Fruit fly (Drosophila melanogaster) whole organism, pupa: ENCODE data around the gene CG9706.
A peak's percentile ranks its signal among the peaks of the same experiment; 100 is the strongest.

Experiments
- CG10348 ChIP-seq: fragments of 200-800 bp; sonication (Bioruptor generic); IDR thresholded peaks from 2 replicates; pipeline ENCODE4 v1.3.6; 2022; ENCODE audit warnings: missing biosample characterization, missing genetic modification characterization
- CG12605 ChIP-seq: fragments of 200-800 bp; sonication (Bioruptor generic); IDR thresholded peaks from 2 replicates; pipeline ENCODE4 v1.3.6; 2022; ENCODE audit warnings: missing biosample characterization, missing genetic modification characterization
- CG13204 ChIP-seq: fragments of 200-800 bp; sonication (Bioruptor generic); optimal IDR thresholded peaks from 2 replicates; lab custom pipeline; 2018; ENCODE audit warnings: missing biosample characterization, mild to moderate bottlenecking, missing genetic modification characterization, moderate library complexity
- CG14655 ChIP-seq: fragments of 200-800 bp; sonication (Bioruptor generic); optimal IDR thresholded peaks from 3 replicates; lab custom pipeline; 2017; ENCODE audit warnings: mild to moderate bottlenecking, missing biosample characterization, missing genetic modification reagents, missing genetic modification characterization
- CG15710 ChIP-seq: fragments of 200-800 bp; sonication (Bioruptor generic); optimal IDR thresholded peaks from 2 replicates; lab custom pipeline; 2018; ENCODE audit warnings: missing biosample characterization, mild to moderate bottlenecking, missing genetic modification characterization, moderate library complexity
- CG17806 ChIP-seq: fragments of 200-800 bp; sonication (Bioruptor generic); optimal IDR thresholded peaks from 2 replicates; lab custom pipeline; 2018; ENCODE audit warnings: missing biosample characterization, mild to moderate bottlenecking, missing genetic modification characterization, moderate library complexity
- CG32121 ChIP-seq: fragments of 200-800 bp; sonication (Bioruptor generic); IDR thresholded peaks from 2 replicates; pipeline ENCODE4 v1.3.6; 2022; ENCODE audit warnings: missing biosample characterization, missing genetic modification characterization
- CG34367 ChIP-seq: fragments of 200-800 bp; sonication (Bioruptor generic); optimal IDR thresholded peaks from 2 replicates; lab custom pipeline; 2018; ENCODE audit warnings: missing biosample characterization, mild to moderate bottlenecking, missing genetic modification characterization
- CG4496 ChIP-seq: fragments of 200-800 bp; sonication (Bioruptor generic); IDR thresholded peaks from 3 replicates; pipeline ENCODE4 v1.3.6; 2022; ENCODE audit warnings: missing biosample characterization, missing genetic modification characterization
- CG8159 ChIP-seq: fragments of 200-800 bp; sonication (Bioruptor generic); optimal IDR thresholded peaks from 3 replicates; lab custom pipeline; 2018; ENCODE audit warnings: missing biosample characterization, mild to moderate bottlenecking, missing genetic modification characterization, moderate library complexity
- CG8301 ChIP-seq: fragments of 200-800 bp; sonication (Bioruptor generic); optimal IDR thresholded peaks from 2 replicates; lab custom pipeline; 2018; ENCODE audit warnings: missing biosample characterization, mild to moderate bottlenecking, missing genetic modification characterization
- CG9948 ChIP-seq: fragments of 200-800 bp; sonication (Bioruptor generic); optimal IDR thresholded peaks from 2 replicates; lab custom pipeline; 2018; ENCODE audit warnings: missing biosample characterization, mild to moderate bottlenecking, missing genetic modification characterization, moderate library complexity
- D1 ChIP-seq: fragments of 200-800 bp; sonication (Bioruptor generic); optimal IDR thresholded peaks from 2 replicates; lab custom pipeline; 2018; ENCODE audit warnings: missing biosample characterization, mild to moderate bottlenecking, missing genetic modification characterization, moderate library complexity
- EcR ChIP-seq: fragments of 200-800 bp; sonication (Bioruptor generic); optimal IDR thresholded peaks from 3 replicates; lab custom pipeline; 2019; ENCODE audit warnings: missing biosample characterization, missing genetic modification characterization, mild to moderate bottlenecking, moderate library complexity, missing genetic modification reagents
- Ets98B ChIP-seq: fragments of 200-800 bp; sonication (Bioruptor generic); IDR thresholded peaks from 2 replicates; pipeline ENCODE4 v1.3.6; 2022; ENCODE audit warnings: missing biosample characterization, missing genetic modification characterization
- Pif1A ChIP-seq: fragments of 200-800 bp; sonication (Bioruptor generic); optimal IDR thresholded peaks from 3 replicates; lab custom pipeline; 2016; ENCODE audit warnings: missing biosample characterization, missing genetic modification characterization
- Pif1B ChIP-seq: fragments of 200-800 bp; sonication (Bioruptor generic); optimal IDR thresholded peaks from 3 replicates; lab custom pipeline; 2016; ENCODE audit warnings: missing biosample characterization, missing genetic modification characterization
- Snoo ChIP-seq: fragments of 200-800 bp; sonication (Bioruptor generic); optimal IDR thresholded peaks from 3 replicates; lab custom pipeline; 2017; ENCODE audit warnings: missing biosample characterization, mild to moderate bottlenecking, missing genetic modification characterization, inconsistent platforms
- fd96Ca ChIP-seq: fragments of 200-800 bp; sonication (Bioruptor generic); IDR thresholded peaks from 3 replicates; pipeline ENCODE4 v1.3.6; 2022; ENCODE audit warnings: missing biosample characterization, missing genetic modification characterization
- gl ChIP-seq: fragments of 200-800 bp; sonication (Bioruptor generic); optimal IDR thresholded peaks from 2 replicates; lab custom pipeline; 2018; ENCODE audit warnings: missing biosample characterization, mild to moderate bottlenecking, missing genetic modification characterization
- rn ChIP-seq: fragments of 200-800 bp; sonication (Bioruptor generic); IDR thresholded peaks from 2 replicates; pipeline ENCODE4 v1.3.6; 2022; ENCODE audit warnings: missing biosample characterization, missing genetic modification characterization

CG9706 gene

DNA sequence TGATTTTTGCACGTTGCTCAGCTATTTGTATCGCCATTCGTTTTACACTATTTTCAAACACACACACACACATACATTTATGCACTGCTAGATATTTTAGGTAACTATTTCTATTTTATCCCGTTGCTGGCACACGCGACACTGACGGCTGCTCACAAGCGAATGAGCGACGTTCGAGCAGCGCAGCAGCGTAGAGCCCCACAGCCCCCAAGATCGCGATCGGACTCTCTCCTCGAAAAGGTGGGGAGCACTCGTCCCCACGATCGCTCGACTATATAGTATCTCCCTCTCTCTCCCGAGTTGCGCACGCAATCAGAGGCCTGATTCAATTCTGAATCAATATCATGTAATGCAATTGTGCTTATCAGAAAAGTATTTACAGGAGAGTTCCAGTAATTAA, 17.2 kb downstream of the CG9706 start:
- TF ChIP-seq gl (peak; percentile 41), CG12605 (GFP tag; lab: Robert Waterston, UW) (peak; percentile 68), CG32121 (GFP tag; lab: Robert Waterston, UW) (peak; percentile 75), Ets98B (GFP tag; lab: Robert Waterston, UW) (peak; percentile 77), Pif1B (GFP tag; lab: Kevin White, UChicago) (peak; percentile 59), Snoo (tag; lab: Kevin White, UChicago) (peak; percentile 23), fd96Ca (GFP tag; lab: Robert Waterston, UW) (0 out of 3 replicates have a peak, but pooled peaks have one; percentile 6), Pif1A (GFP tag; lab: Kevin White, UChicago) (peak; percentile 41), EcR (GFP tag; lab: Kevin White, UChicago) (peak; percentile 27), CG15710 (tag; lab: Kevin White, UChicago) (no peak), D1 (tag; lab: Kevin White, UChicago) (no peak), CG10348 (GFP tag; lab: Robert Waterston, UW) (no peak), CG17806 (tag; lab: Kevin White, UChicago) (no peak), CG9948 (no peak), CG8301 (tag; lab: Kevin White, UChicago) (no peak), CG8159 (tag; lab: Kevin White, UChicago) (peak; percentile 9), CG14655 (GFP tag; lab: Kevin White, UChicago) (no peak), CG34367 (tag; lab: Kevin White, UChicago) (no peak), rn (no peak), CG13204 (GFP tag; lab: Kevin White, UChicago) (peak; percentile 50), CG4496 (GFP tag; lab: Robert Waterston, UW) (peak; percentile 77)

DNA sequence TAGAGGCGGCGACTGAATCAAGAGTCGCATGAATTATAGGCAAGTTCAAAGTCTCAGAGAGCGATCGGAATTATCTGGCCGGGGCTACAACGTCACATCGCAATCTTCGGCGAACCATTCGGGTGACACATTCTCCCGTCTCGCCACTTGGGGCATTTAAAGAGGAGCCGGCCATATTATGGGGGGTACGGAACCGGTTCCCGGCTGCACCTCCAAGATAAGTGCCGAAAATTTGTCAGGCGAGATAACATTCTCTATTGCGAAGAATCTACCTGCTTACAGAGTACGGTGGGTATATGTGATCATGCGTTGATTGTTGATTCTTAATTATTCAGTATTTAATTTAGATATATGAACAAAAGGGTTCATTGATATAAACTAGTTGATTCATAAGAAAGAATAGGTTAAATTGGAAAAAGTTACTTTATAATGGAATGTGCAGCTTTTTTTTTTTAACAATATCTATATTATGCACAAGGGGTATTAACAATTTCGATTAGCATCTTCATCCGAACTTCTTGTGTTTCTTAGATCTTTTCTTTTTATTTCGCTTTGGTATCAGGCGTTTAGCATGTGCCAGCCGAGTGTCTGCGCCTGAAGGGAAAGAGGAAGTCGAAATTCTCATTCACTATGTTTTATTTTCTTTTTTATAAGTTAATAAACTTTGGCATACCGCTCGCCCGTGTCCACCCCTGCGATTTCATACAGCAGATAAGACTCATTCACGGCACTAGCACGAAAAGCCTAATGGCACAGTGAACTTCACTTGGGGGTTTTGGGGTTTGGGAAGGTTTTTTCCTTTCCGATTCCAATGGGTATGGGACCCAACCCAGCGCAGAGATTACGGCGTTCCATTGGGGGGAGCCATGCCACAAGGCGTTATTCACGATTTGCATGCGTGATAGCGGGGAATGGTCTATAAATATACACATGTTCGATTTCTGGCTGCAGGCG, 19.0 kb downstream of the CG9706 start:
- TF ChIP-seq CG13204 (GFP tag; lab: Kevin White, UChicago) = peak; percentile 6
- TF ChIP-seq EcR (GFP tag; lab: Kevin White, UChicago) = peak; percentile 10
- no peak for TF ChIP-seq CG17806 (tag; lab: Kevin White, UChicago)
- TF ChIP-seq CG4496 (GFP tag; lab: Robert Waterston, UW) = peak; percentile 27; the same call in 1 of the 3 replicates
- TF ChIP-seq Snoo (tag; lab: Kevin White, UChicago) = peak; percentile 1
- no peak for TF ChIP-seq Pif1B (GFP tag; lab: Kevin White, UChicago)
- 0 out of 2 replicates have a peak, but pooled peaks have one; percentile 19 for TF ChIP-seq CG12605 (GFP tag; lab: Robert Waterston, UW)
- peak; percentile 46 for TF ChIP-seq gl
- peak; percentile 52 for TF ChIP-seq CG14655 (GFP tag; lab: Kevin White, UChicago)
- peak; percentile 51; the same call in 1 of the 2 replicates for TF ChIP-seq CG32121 (GFP tag; lab: Robert Waterston, UW)
- TF ChIP-seq CG34367 (tag; lab: Kevin White, UChicago) = peak; percentile 13
- TF ChIP-seq CG15710 (tag; lab: Kevin White, UChicago) = no peak
- no peak for TF ChIP-seq D1 (tag; lab: Kevin White, UChicago)
- peak; percentile 28 for TF ChIP-seq CG8301 (tag; lab: Kevin White, UChicago)

- TF ChIP-seq gl = peak; percentile 38
- peak; percentile 22 for TF ChIP-seq CG14655 (GFP tag; lab: Kevin White, UChicago)
- TF ChIP-seq CG12605 (GFP tag; lab: Robert Waterston, UW) = no peak
- no peak for TF ChIP-seq CG9948
- TF ChIP-seq CG17806 (tag; lab: Kevin White, UChicago) = peak; percentile 0
- no peak for TF ChIP-seq CG34367 (tag; lab: Kevin White, UChicago)
- TF ChIP-seq D1 (tag; lab: Kevin White, UChicago) = no peak
- TF ChIP-seq EcR (GFP tag; lab: Kevin White, UChicago) = peak; percentile 67
- no peak for TF ChIP-seq Pif1B (GFP tag; lab: Kevin White, UChicago)
Measured at dm6 chr3L:16803273-16803672, 20.5 kb downstream of the CG9706 start.

- peak; percentile 29 for TF ChIP-seq EcR (GFP tag; lab: Kevin White, UChicago)
- TF ChIP-seq Ets98B (GFP tag; lab: Robert Waterston, UW) = no peak
- no peak for TF ChIP-seq CG34367 (tag; lab: Kevin White, UChicago)
- no peak for TF ChIP-seq Pif1B (GFP tag; lab: Kevin White, UChicago)
- no peak for TF ChIP-seq CG14655 (GFP tag; lab: Kevin White, UChicago)
- TF ChIP-seq rn = no peak
- TF ChIP-seq gl = no peak
- no peak for TF ChIP-seq Snoo (tag; lab: Kevin White, UChicago)
- no peak for TF ChIP-seq CG17806 (tag; lab: Kevin White, UChicago)
- no peak for TF ChIP-seq CG8301 (tag; lab: Kevin White, UChicago)
- no peak for TF ChIP-seq CG8159 (tag; lab: Kevin White, UChicago)
- TF ChIP-seq CG4496 (GFP tag; lab: Robert Waterston, UW) = peak; percentile 59; the same call in 2 of the 3 replicates
- no peak for TF ChIP-seq CG15710 (tag; lab: Kevin White, UChicago)
- TF ChIP-seq Pif1A (GFP tag; lab: Kevin White, UChicago) = no peak
- no peak for TF ChIP-seq CG10348 (GFP tag; lab: Robert Waterston, UW)
- no peak for TF ChIP-seq D1 (tag; lab: Kevin White, UChicago)
- TF ChIP-seq CG32121 (GFP tag; lab: Robert Waterston, UW) = no peak
- TF ChIP-seq CG13204 (GFP tag; lab: Kevin White, UChicago) = no peak
- TF ChIP-seq CG12605 (GFP tag; lab: Robert Waterston, UW) = no peak
- peak; percentile 57; the same call in 1 of the 3 replicates for TF ChIP-seq fd96Ca (GFP tag; lab: Robert Waterston, UW)
- TF ChIP-seq, all 21 proteins: peak for 3
Measured at dm6 chr3L:16803708-16804350, 21.0 kb downstream of the CG9706 start.
